Worm (Caenorhabditis elegans) whole organism, late embryonic: ENCODE measurements around the gene emb-5.

Experiments used
- C08G9.2 ChIP-seq: sonication (generic microtip); optimal IDR thresholded peaks from 2 replicates; lab custom pipeline; 2016; ENCODE audit warnings: mild to moderate bottlenecking, missing genetic modification characterization, moderate library complexity, missing compliant biosample characterization
- K02D7.2 ChIP-seq: sonication (generic microtip); optimal IDR thresholded peaks from 2 replicates; lab custom pipeline; 2017; ENCODE audit warnings: mild to moderate bottlenecking, missing genetic modification characterization, missing compliant biosample characterization
- K09A11.1 ChIP-seq: sonication (generic microtip); optimal IDR thresholded peaks from 2 replicates; lab custom pipeline; 2017; ENCODE audit warnings: antibody characterized with exemption, mild to moderate bottlenecking, missing genetic modification characterization, missing compliant biosample characterization; ENCODE audit not compliant: insufficient read depth
- T23F11.4 ChIP-seq: fragments of 200-800 bp; sonication (Bioruptor generic); optimal IDR thresholded peaks from 2 replicates; lab custom pipeline; 2018; ENCODE audit warnings: mild to moderate bottlenecking, missing genetic modification characterization, missing compliant biosample characterization
- ceh-18 ChIP-seq: sonication (generic microtip); optimal IDR thresholded peaks from 2 replicates; lab custom pipeline; 2016; ENCODE audit warnings: missing genetic modification characterization, missing compliant biosample characterization
- ceh-19 ChIP-seq: fragments of 200-800 bp; sonication (Bioruptor generic); optimal IDR thresholded peaks from 2 replicates; lab custom pipeline; 2018; ENCODE audit warnings: mild to moderate bottlenecking, missing genetic modification characterization, missing compliant biosample characterization
- ceh-2 ChIP-seq: sonication (generic microtip); optimal IDR thresholded peaks from 2 replicates; lab custom pipeline; 2016; ENCODE audit warnings: missing genotype, missing genetic modification characterization, missing compliant biosample characterization
- ceh-22 ChIP-seq: sonication (generic microtip); optimal IDR thresholded peaks from 2 replicates; lab custom pipeline; 2017; ENCODE audit warnings: missing biosample characterization, missing genetic modification characterization
- ceh-24 ChIP-seq: sonication (generic microtip); optimal IDR thresholded peaks from 2 replicates; lab custom pipeline; 2016; ENCODE audit warnings: mild to moderate bottlenecking, missing genetic modification characterization, missing compliant biosample characterization
- ceh-31 ChIP-seq: sonication (generic microtip); optimal IDR thresholded peaks from 2 replicates; lab custom pipeline; 2016; ENCODE audit warnings: missing genetic modification characterization, missing compliant biosample characterization
- ceh-48 ChIP-seq: sonication (generic microtip); optimal IDR thresholded peaks from 2 replicates; lab custom pipeline; 2016; ENCODE audit warnings: missing genetic modification characterization, inconsistent platforms, missing compliant biosample characterization
- ceh-6 ChIP-seq: fragments of 200-800 bp; sonication (Bioruptor generic); optimal IDR thresholded peaks from 2 replicates; lab custom pipeline; 2018; ENCODE audit warnings: mild to moderate bottlenecking, missing genetic modification characterization, missing compliant biosample characterization
- che-1 ChIP-seq: sonication (generic microtip); optimal IDR thresholded peaks from 2 replicates; lab custom pipeline; 2016; ENCODE audit warnings: mild to moderate bottlenecking, missing genetic modification characterization, missing compliant biosample characterization
- dmd-4 ChIP-seq: sonication (generic microtip); optimal IDR thresholded peaks from 2 replicates; lab custom pipeline; 2016; ENCODE audit warnings: borderline replicate concordance, missing genetic modification characterization, missing compliant biosample characterization
- dve-1 ChIP-seq: sonication (generic microtip); optimal IDR thresholded peaks from 2 replicates; lab custom pipeline; 2017; ENCODE audit warnings: antibody characterized with exemption, mild to moderate bottlenecking, missing genetic modification characterization, missing compliant biosample characterization
- eyg-1 ChIP-seq: sonication (generic microtip); optimal IDR thresholded peaks from 2 replicates; lab custom pipeline; 2016; ENCODE audit warnings: missing genotype, missing genetic modification characterization, missing compliant biosample characterization
- fax-1 ChIP-seq: sonication (generic microtip); optimal IDR thresholded peaks from 2 replicates; lab custom pipeline; 2016; ENCODE audit warnings: missing genotype, missing genetic modification characterization, missing compliant biosample characterization
- fkh-10 ChIP-seq: fragments of 150-350 bp; optimal IDR thresholded peaks from 2 replicates; lab custom pipeline; 2014; ENCODE audit warnings: missing biosample characterization, missing genetic modification reagents, missing genetic modification characterization
- fkh-6 ChIP-seq: sonication (generic microtip); optimal IDR thresholded peaks from 2 replicates; lab custom pipeline; 2016; ENCODE audit warnings: missing genetic modification characterization, missing compliant biosample characterization
- hlh-15 ChIP-seq: sonication (generic microtip); optimal IDR thresholded peaks from 2 replicates; lab custom pipeline; 2016; ENCODE audit warnings: missing genetic modification characterization, missing compliant biosample characterization
- hlh-30 ChIP-seq: sonication (generic microtip); optimal IDR thresholded peaks from 2 replicates; lab custom pipeline; 2017; ENCODE audit warnings: antibody characterized with exemption, missing genetic modification characterization, missing compliant biosample characterization; ENCODE audit not compliant: insufficient read depth
- hlh-6 ChIP-seq: sonication (generic microtip); optimal IDR thresholded peaks from 2 replicates; lab custom pipeline; 2016; ENCODE audit warnings: missing genotype, missing genetic modification characterization, missing compliant biosample characterization
- lim-6 ChIP-seq: sonication (generic microtip); optimal IDR thresholded peaks from 2 replicates; lab custom pipeline; 2016; ENCODE audit warnings: missing genetic modification characterization, missing compliant biosample characterization
- lin-11 ChIP-seq: fragments of 200-800 bp; sonication (Bioruptor generic); optimal IDR thresholded peaks from 2 replicates; lab custom pipeline; 2018; ENCODE audit warnings: mild to moderate bottlenecking, missing genetic modification characterization, missing compliant biosample characterization
- madf-2 ChIP-seq: sonication (generic microtip); optimal IDR thresholded peaks from 2 replicates; lab custom pipeline; 2017; ENCODE audit warnings: missing genetic modification characterization, missing compliant biosample characterization
- nhr-11 ChIP-seq: fragments of 150-350 bp; optimal IDR thresholded peaks from 2 replicates; lab custom pipeline; 2014; ENCODE audit warnings: missing biosample characterization, missing genetic modification characterization
- npax-4 ChIP-seq: sonication (generic microtip); optimal IDR thresholded peaks from 2 replicates; lab custom pipeline; 2016; ENCODE audit warnings: missing genetic modification characterization, missing compliant biosample characterization
- odd-2 ChIP-seq: sonication (generic microtip); optimal IDR thresholded peaks from 2 replicates; lab custom pipeline; 2017; ENCODE audit warnings: antibody characterized with exemption, mild to moderate bottlenecking, missing genetic modification characterization, missing compliant biosample characterization
- pag-3 ChIP-seq: sonication (generic microtip); optimal IDR thresholded peaks from 2 replicates; lab custom pipeline; 2016; ENCODE audit warnings: missing compliant biosample characterization, missing genetic modification characterization, borderline replicate concordance
- pha-4 ChIP-seq: fragments of 150-350 bp; optimal IDR thresholded peaks from 2 replicates; lab custom pipeline; 2018; ENCODE audit warnings: missing biosample characterization, missing genetic modification reagents, missing genetic modification characterization
- pqm-1 ChIP-seq: sonication (generic microtip); optimal IDR thresholded peaks from 2 replicates; lab custom pipeline; 2016; ENCODE audit warnings: missing genetic modification characterization, missing compliant biosample characterization
- pros-1 ChIP-seq: fragments of 150-350 bp; optimal IDR thresholded peaks from 2 replicates; lab custom pipeline; 2014; ENCODE audit warnings: missing biosample characterization, missing genetic modification reagents, missing genetic modification characterization
- sdc-2 ChIP-seq: sonication (generic microtip); optimal IDR thresholded peaks from 2 replicates; lab custom pipeline; 2016; ENCODE audit warnings: missing genotype, missing genetic modification characterization, missing compliant biosample characterization
- tbx-2 ChIP-seq: sonication (generic microtip); optimal IDR thresholded peaks from 2 replicates; lab custom pipeline; 2016; ENCODE audit warnings: missing genetic modification characterization, missing compliant biosample characterization
- tbx-7 ChIP-seq: sonication (generic microtip); optimal IDR thresholded peaks from 2 replicates; lab custom pipeline; 2016; ENCODE audit warnings: missing genotype, missing genetic modification characterization, missing compliant biosample characterization
- unc-42 ChIP-seq: sonication (generic microtip); optimal IDR thresholded peaks from 2 replicates; lab custom pipeline; 2016; ENCODE audit warnings: missing genotype, missing genetic modification characterization, missing compliant biosample characterization
- ztf-16 ChIP-seq: sonication (generic microtip); optimal IDR thresholded peaks from 2 replicates; lab custom pipeline; 2017; ENCODE audit warnings: missing genetic modification characterization, missing compliant biosample characterization

The emb-5 gene

DNA sequence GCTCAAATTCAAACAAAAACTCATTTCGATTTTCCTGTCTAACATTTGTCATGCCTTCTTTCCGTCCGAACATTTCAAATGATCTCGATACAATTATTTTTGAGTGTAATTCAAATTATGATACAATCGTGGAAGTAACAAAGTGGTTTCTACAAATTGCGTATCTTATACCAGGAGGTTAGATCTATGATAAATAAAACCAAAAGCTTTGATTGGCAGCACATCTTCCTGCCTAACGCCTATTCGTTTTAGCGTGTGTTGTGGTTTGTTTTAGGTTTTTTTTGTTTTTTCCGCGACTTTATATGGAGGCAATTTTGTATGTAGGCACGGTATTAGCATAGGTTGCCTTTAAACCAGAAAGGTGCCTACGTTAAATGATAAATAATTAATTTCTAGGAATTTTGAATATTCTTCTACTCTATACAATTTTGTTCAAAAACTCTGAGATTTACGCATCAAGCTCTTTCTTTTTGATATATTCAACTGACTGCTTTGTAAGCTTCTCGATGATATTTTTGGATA is 40.4 kb downstream of the emb-5 start, which contains the start of gene srg-11:
TSS of gene srg-11 (plus strand) at position 51 of the 522 bp plus-strand sequence.
- TF ChIP-seq madf-2 (tag; lab: Kevin White, UChicago) (no peak), odd-2 (tag; lab: Kevin White, UChicago) (no peak), ceh-22 (no peak), ceh-48 (tag; lab: Kevin White, UChicago) (no peak), K02D7.2 (no peak), fax-1 (tag; lab: Kevin White, UChicago) (no peak), eyg-1 (tag; lab: Kevin White, UChicago) (no peak), pros-1 (tag; lab: Kevin White, UChicago) (no peak), tbx-2 (tag; lab: Kevin White, UChicago) (no peak), hlh-15 (tag; lab: Kevin White, UChicago) (no peak), dmd-4 (tag; lab: Kevin White, UChicago) (no peak), ceh-2 (tag; lab: Kevin White, UChicago) (no peak), unc-42 (tag; lab: Kevin White, UChicago) (no peak), K09A11.1 (tag; lab: Kevin White, UChicago) (no peak), lin-11 (tag; lab: Kevin White, UChicago) (no peak), ceh-31 (tag; lab: Kevin White, UChicago) (no peak), sdc-2 (tag; lab: Kevin White, UChicago) (no peak), nhr-11 (tag; lab: Kevin White, UChicago) (no peak), C08G9.2 (tag; lab: Kevin White, UChicago) (no peak), ceh-24 (tag; lab: Kevin White, UChicago) (no peak)
- TF ChIP-seq, all 69 proteins: peak for 0

DNA sequence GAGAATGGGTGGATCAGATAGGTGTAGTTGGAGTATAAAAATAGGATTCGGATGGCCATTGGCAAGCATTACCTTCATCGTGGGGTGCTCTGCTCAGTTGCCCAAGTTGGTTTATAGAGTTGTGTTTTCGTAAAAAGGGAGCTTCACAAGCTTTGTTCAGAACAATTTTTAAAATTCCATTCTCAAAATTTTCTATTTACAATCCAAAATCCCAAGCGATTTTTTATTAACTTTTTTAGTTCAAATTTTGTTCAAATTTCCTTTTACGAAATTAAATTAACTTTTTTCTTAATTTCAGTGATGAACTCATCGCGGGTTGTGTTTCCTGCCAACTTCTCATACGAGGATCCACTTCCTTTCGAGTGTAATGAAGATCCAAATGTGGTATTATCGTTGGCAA is 43.0 kb downstream of the emb-5 start, which contains the start of gene srg-10:
TSS of gene srg-10 (plus strand) at position 301 of the 400 bp plus-strand sequence.
- TF ChIP-seq C08G9.2 (tag; lab: Kevin White, UChicago): no peak
- no peak for TF ChIP-seq fax-1 (tag; lab: Kevin White, UChicago)
- TF ChIP-seq fkh-10: no peak
- TF ChIP-seq hlh-30 (tag; lab: Kevin White, UChicago): no peak

DNA sequence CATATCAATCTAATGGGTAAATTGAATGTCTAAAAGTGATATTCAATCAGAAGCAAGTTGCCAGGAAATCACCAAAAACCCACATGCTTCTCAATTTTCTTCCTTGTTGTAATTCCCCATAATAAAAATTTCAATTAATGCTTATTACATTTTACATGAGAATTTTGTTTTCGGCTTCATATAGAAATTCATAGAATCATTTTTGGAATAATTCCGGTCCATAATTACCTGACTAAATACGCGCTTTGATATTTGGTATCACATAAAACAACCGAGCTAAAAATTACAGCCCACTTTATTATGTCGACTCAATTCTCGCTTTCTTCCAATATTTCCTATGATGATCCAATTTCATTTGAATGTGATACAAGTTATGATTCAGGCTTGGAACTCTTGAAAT is 48.5 kb downstream of the emb-5 start, which contains the start of gene srg-13:
TSS of gene srg-13 (plus strand) at position 301 of the 400 bp plus-strand sequence.
- TF ChIP-seq pros-1 (tag; lab: Kevin White, UChicago) (no peak), odd-2 (tag; lab: Kevin White, UChicago) (no peak), ceh-48 (tag; lab: Kevin White, UChicago) (no peak), npax-4 (tag; lab: Kevin White, UChicago) (no peak), hlh-15 (tag; lab: Kevin White, UChicago) (no peak), ceh-6 (no peak), T23F11.4 (GFP tag; lab: Kevin White, UChicago) (no peak), ztf-16 (no peak), pqm-1 (no peak), pag-3 (tag; lab: Kevin White, UChicago) (no peak), lim-6 (tag; lab: Kevin White, UChicago) (no peak), hlh-6 (tag; lab: Kevin White, UChicago) (no peak)

ce11 chrIII:4671491-4671890 is 49.0 kb downstream of the emb-5 start, which contains the start of gene T23F11.11:
Gene T23F11.11, minus strand, starts transcription at chrIII:4671591.
- TF ChIP-seq ceh-6 (no peak), tbx-7 (tag; lab: Kevin White, UChicago) (no peak), dve-1 (tag; lab: Kevin White, UChicago) (no peak), ceh-19 (GFP tag; lab: Kevin White, UChicago) (no peak), pha-4 (tag; lab: Kevin White, UChicago) (no peak), fkh-10 (no peak), tbx-2 (tag; lab: Kevin White, UChicago) (no peak), T23F11.4 (GFP tag; lab: Kevin White, UChicago) (no peak), odd-2 (tag; lab: Kevin White, UChicago) (no peak), fkh-6 (tag; lab: Kevin White, UChicago) (no peak), C08G9.2 (tag; lab: Kevin White, UChicago) (no peak), eyg-1 (tag; lab: Kevin White, UChicago) (no peak), ceh-18 (no peak), che-1 (tag; lab: Kevin White, UChicago) (no peak)
